Fruit fly (Drosophila melanogaster) whole organism, embryonic: Measurements from ENCODE around the gene Ilp5.

ENCODE experiments used
- Aef1 ChIP-seq: fragments of 200-800 bp; sonication (Bioruptor generic); IDR thresholded peaks from 3 replicates; pipeline ENCODE4 v1.3.6; 2022; ENCODE audit warnings: missing biosample characterization, missing genetic modification characterization
- Antp ChIP-seq: fragments of 200-800 bp; sonication (Bioruptor generic); optimal IDR thresholded peaks from 3 replicates; lab custom pipeline; 2016; ENCODE audit warnings: missing biosample characterization, missing genetic modification characterization
- Bdp1 ChIP-seq: fragments of 200-800 bp; sonication (Bioruptor generic); optimal IDR thresholded peaks from 3 replicates; lab custom pipeline; 2016; ENCODE audit warnings: missing biosample characterization, missing genetic modification characterization
- CG10267 ChIP-seq: fragments of 200-800 bp; sonication (Bioruptor generic); optimal IDR thresholded peaks from 2 replicates; lab custom pipeline; 2018; ENCODE audit warnings: missing biosample characterization, mild to moderate bottlenecking, missing genetic modification characterization, moderate library complexity
- CG10321 ChIP-seq: fragments of 200-800 bp; sonication (Bioruptor generic); IDR thresholded peaks from 2 replicates; pipeline ENCODE4 v1.3.6; 2022; ENCODE audit warnings: missing biosample characterization, missing genetic modification characterization
- CG11560 ChIP-seq: fragments of 200-800 bp; sonication (Bioruptor generic); IDR thresholded peaks from 3 replicates; pipeline ENCODE4 v1.3.6; 2022; ENCODE audit warnings: missing biosample characterization, missing genetic modification characterization
- CG12236 ChIP-seq: fragments of 200-800 bp; sonication (Bioruptor generic); optimal IDR thresholded peaks from 2 replicates; lab custom pipeline; 2016; ENCODE audit warnings: missing biosample characterization, missing genetic modification characterization
- CG14441 ChIP-seq: fragments of 200-800 bp; sonication (Bioruptor generic); IDR thresholded peaks from 2 replicates; pipeline ENCODE4 v1.3.6; 2022; ENCODE audit warnings: missing biosample characterization, missing genetic modification characterization
- CG15269 ChIP-seq: fragments of 200-800 bp; sonication (Bioruptor generic); optimal IDR thresholded peaks from 2 replicates; lab custom pipeline; 2018; ENCODE audit warnings: missing biosample characterization, mild to moderate bottlenecking, missing genetic modification characterization, moderate library complexity
- CG15514 ChIP-seq: fragments of 200-800 bp; sonication (Bioruptor generic); optimal IDR thresholded peaks from 3 replicates; lab custom pipeline; 2017; ENCODE audit warnings: missing biosample characterization, missing genetic modification characterization, mild to moderate bottlenecking, moderate library complexity, missing genetic modification reagents
- CG18764 ChIP-seq: fragments of 200-800 bp; sonication (Bioruptor generic); optimal IDR thresholded peaks from 3 replicates; lab custom pipeline; 2016; ENCODE audit warnings: missing biosample characterization, missing genetic modification characterization
- CG2202 ChIP-seq: fragments of 200-800 bp; sonication (Bioruptor generic); optimal IDR thresholded peaks from 2 replicates; lab custom pipeline; 2018; ENCODE audit warnings: missing biosample characterization, mild to moderate bottlenecking, missing genetic modification characterization
- CG31388 ChIP-seq: fragments of 200-800 bp; sonication (Bioruptor generic); optimal IDR thresholded peaks from 2 replicates; lab custom pipeline; 2016; ENCODE audit warnings: missing biosample characterization, missing genetic modification characterization
- CG4404 ChIP-seq: fragments of 200-800 bp; sonication (Bioruptor generic); IDR thresholded peaks from 2 replicates; pipeline ENCODE4 v1.3.6; 2022; ENCODE audit warnings: missing biosample characterization, missing genetic modification characterization
- CG6175 ChIP-seq: fragments of 200-800 bp; sonication (Bioruptor generic); IDR thresholded peaks from 3 replicates; pipeline ENCODE4 v1.3.6; 2022; ENCODE audit warnings: missing biosample characterization, missing genetic modification characterization
- CG6689 ChIP-seq: fragments of 200-800 bp; sonication (Bioruptor generic); IDR thresholded peaks from 2 replicates; pipeline ENCODE4 v1.3.6; 2022; ENCODE audit warnings: missing biosample characterization, missing genetic modification characterization
- CG7745 ChIP-seq: fragments of 200-800 bp; sonication (Bioruptor generic); optimal IDR thresholded peaks from 2 replicates; lab custom pipeline; 2018; ENCODE audit warnings: missing biosample characterization, mild to moderate bottlenecking, missing genetic modification characterization, moderate library complexity
- CG8765 ChIP-seq: fragments of 200-800 bp; sonication (Bioruptor generic); IDR thresholded peaks from 2 replicates; pipeline ENCODE4 v1.3.6; 2022; ENCODE audit warnings: missing biosample characterization, missing genetic modification characterization
- CG9817 ChIP-seq: fragments of 200-800 bp; sonication (Bioruptor generic); optimal IDR thresholded peaks from 2 replicates; lab custom pipeline; 2018; ENCODE audit warnings: missing biosample characterization, mild to moderate bottlenecking, missing genetic modification characterization, moderate library complexity
- Dek ChIP-seq: fragments of 200-800 bp; sonication (Bioruptor generic); optimal IDR thresholded peaks from 3 replicates; lab custom pipeline; 2019; ENCODE audit warnings: missing biosample characterization, mild to moderate bottlenecking, missing genetic modification characterization, moderate library complexity
- Ets97D ChIP-seq: fragments of 200-800 bp; sonication (Bioruptor generic); optimal IDR thresholded peaks from 3 replicates; lab custom pipeline; 2016; ENCODE audit warnings: missing biosample characterization, missing genetic modification characterization
- HLH4C ChIP-seq: fragments of 200-800 bp; sonication (Bioruptor generic); IDR thresholded peaks from 3 replicates; pipeline ENCODE4 v1.3.6; 2022; ENCODE audit warnings: missing biosample characterization, missing genetic modification characterization; ENCODE audit not compliant: partially characterized antibody
- Hr3 ChIP-seq: fragments of 200-800 bp; sonication (Bioruptor generic); optimal IDR thresholded peaks from 3 replicates; lab custom pipeline; 2016; ENCODE audit warnings: missing biosample characterization, missing genetic modification characterization
- MBD-R2 ChIP-seq: fragments of 200-800 bp; sonication (Bioruptor generic); IDR thresholded peaks from 2 replicates; pipeline ENCODE4 v1.3.6; 2022; ENCODE audit warnings: missing biosample characterization, missing genetic modification characterization
- MESR4 ChIP-seq: fragments of 200-800 bp; sonication (Bioruptor generic); optimal IDR thresholded peaks from 2 replicates; lab custom pipeline; 2018; ENCODE audit warnings: missing biosample characterization, mild to moderate bottlenecking, missing genetic modification characterization, moderate library complexity
- Mrtf ChIP-seq: fragments of 200-800 bp; sonication (Bioruptor generic); IDR thresholded peaks from 3 replicates; pipeline ENCODE4 v1.3.6; 2022; ENCODE audit warnings: missing biosample characterization, missing genetic modification characterization
- NK7.1 ChIP-seq: fragments of 200-800 bp; sonication (Bioruptor generic); optimal IDR thresholded peaks from 3 replicates; lab custom pipeline; 2016; ENCODE audit warnings: missing biosample characterization, missing genetic modification characterization
- Nf-YA ChIP-seq: fragments of 200-800 bp; sonication (Bioruptor generic); IDR thresholded peaks from 2 replicates; pipeline ENCODE4 v1.3.6; 2022; ENCODE audit warnings: missing biosample characterization, missing genetic modification characterization
- Poxn ChIP-seq: fragments of 200-800 bp; sonication (Bioruptor generic); IDR thresholded peaks from 2 replicates; pipeline ENCODE4 v1.3.6; 2022; ENCODE audit warnings: missing biosample characterization, missing genetic modification characterization
- Usf ChIP-seq: fragments of 200-800 bp; sonication (Bioruptor generic); optimal IDR thresholded peaks from 2 replicates; lab custom pipeline; 2017; ENCODE audit warnings: missing genotype, missing biosample characterization, missing genetic modification characterization
- ab ChIP-seq: fragments of 200-800 bp; sonication (Bioruptor generic); optimal IDR thresholded peaks from 2 replicates; lab custom pipeline; 2016; ENCODE audit warnings: missing biosample characterization, missing genetic modification characterization
- aop ChIP-seq: fragments of 200-800 bp; sonication (Bioruptor generic); IDR thresholded peaks from 2 replicates; pipeline ENCODE4 v1.3.6; 2022; ENCODE audit warnings: missing biosample characterization, missing genetic modification characterization
- ato ChIP-seq: fragments of 200-800 bp; sonication (Bioruptor generic); IDR thresholded peaks from 2 replicates; pipeline ENCODE4 v1.3.6; 2022; ENCODE audit warnings: missing biosample characterization, missing genetic modification characterization; ENCODE audit not compliant: partially characterized antibody
- az2 ChIP-seq: fragments of 200-800 bp; sonication (Bioruptor generic); optimal IDR thresholded peaks from 3 replicates; lab custom pipeline; 2016; ENCODE audit warnings: missing biosample characterization, missing genetic modification characterization
- chn ChIP-seq: fragments of 200-800 bp; sonication (Bioruptor generic); optimal IDR thresholded peaks from 2 replicates; lab custom pipeline; 2016; ENCODE audit warnings: missing biosample characterization, missing genetic modification characterization
- corto ChIP-seq: fragments of 200-800 bp; sonication (Bioruptor generic); optimal IDR thresholded peaks from 2 replicates; lab custom pipeline; 2016; ENCODE audit warnings: missing biosample characterization, mild to moderate bottlenecking, missing genetic modification characterization, moderate library complexity
- crp ChIP-seq, 2 experiments: fragments of 200-800 bp; sonication (Bioruptor generic); optimal IDR thresholded peaks; 2 replicates in 1 of 2; 3 replicates in 1 of 2; lab custom pipeline; 2017; ENCODE audit warnings: missing biosample characterization in 2 of 2, missing genetic modification characterization in 2 of 2, mild to moderate bottlenecking in 1 of 2, moderate library complexity in 1 of 2
- fd96Cb ChIP-seq: fragments of 200-800 bp; sonication (Bioruptor generic); optimal IDR thresholded peaks from 2 replicates; lab custom pipeline; 2018; ENCODE audit warnings: missing biosample characterization, mild to moderate bottlenecking, missing genetic modification characterization, moderate library complexity
- gsb-n ChIP-seq: fragments of 200-800 bp; sonication (Bioruptor generic); optimal IDR thresholded peaks from 3 replicates; lab custom pipeline; 2018; ENCODE audit warnings: missing biosample characterization, mild to moderate bottlenecking, missing genetic modification characterization
- ind ChIP-seq: fragments of 200-800 bp; sonication (Bioruptor generic); optimal IDR thresholded peaks from 3 replicates; lab custom pipeline; 2016; ENCODE audit warnings: missing biosample characterization, missing genetic modification characterization
- jigr1 ChIP-seq: fragments of 200-800 bp; sonication (Bioruptor generic); IDR thresholded peaks from 3 replicates; pipeline ENCODE4 v1.3.6; 2022; ENCODE audit warnings: missing biosample characterization, missing genetic modification characterization
- lola ChIP-seq, 3 experiments: fragments of >200 bp in 2 of 3; fragments of 200-800 bp in 1 of 3; sonication (Bioruptor generic) in 1 of 3; optimal IDR thresholded peaks; 2 replicates each; lab custom pipeline; 2017 to 2019; ENCODE audit warnings: missing biosample characterization in 3 of 3, missing genetic modification characterization in 3 of 3, mild to moderate bottlenecking in 1 of 3, moderate library complexity in 1 of 3
- maf-S ChIP-seq: fragments of 200-800 bp; sonication (Bioruptor generic); optimal IDR thresholded peaks from 2 replicates; lab custom pipeline; 2016; ENCODE audit warnings: missing biosample characterization, missing genetic modification characterization
- org-1 ChIP-seq: fragments of 200-800 bp; sonication (Bioruptor generic); optimal IDR thresholded peaks from 2 replicates; lab custom pipeline; 2017; ENCODE audit warnings: missing biosample characterization, missing genetic modification characterization
- otp ChIP-seq: fragments of 200-800 bp; sonication (Bioruptor generic); IDR thresholded peaks from 3 replicates; pipeline ENCODE4, ENCODE4 v1.3.6; 2022; ENCODE audit warnings: missing biosample characterization, missing genetic modification characterization
- pb ChIP-seq: fragments of 200-800 bp; sonication (Bioruptor generic); optimal IDR thresholded peaks from 3 replicates; lab custom pipeline; 2016; ENCODE audit warnings: missing biosample characterization, missing genetic modification characterization
- pho ChIP-seq: fragments of 200-800 bp; sonication (Bioruptor generic); optimal IDR thresholded peaks from 2 replicates; lab custom pipeline; 2016; ENCODE audit warnings: missing biosample characterization, missing genetic modification characterization
- prd ChIP-seq, 3 experiments: fragments of >200 bp in 2 of 3; fragments of 200-800 bp in 1 of 3; sonication (Bioruptor generic) in 1 of 3; optimal IDR thresholded peaks in 2 of 3; IDR thresholded peaks in 1 of 3; 2 replicates in 2 of 3; 3 replicates in 1 of 3; pipeline versions ENCODE4 v1.3.6 to Lab custom; 2017 to 2022; ENCODE audit warnings: missing biosample characterization in 1 of 3, missing genetic modification characterization in 1 of 3
- sob ChIP-seq: fragments of 200-800 bp; sonication (Bioruptor generic); IDR thresholded peaks from 2 replicates; pipeline ENCODE4 v1.3.6; 2022; ENCODE audit warnings: missing biosample characterization, missing genetic modification characterization
- trem ChIP-seq: fragments of 200-800 bp; optimal IDR thresholded peaks from 3 replicates; lab custom pipeline; 2019; ENCODE audit warnings: missing biosample characterization, mild to moderate bottlenecking, missing genetic modification characterization, moderate library complexity
- wek ChIP-seq: fragments of 200-800 bp; sonication (Bioruptor generic); optimal IDR thresholded peaks from 3 replicates; lab custom pipeline; 2018; ENCODE audit warnings: missing biosample characterization, mild to moderate bottlenecking, missing genetic modification characterization, moderate library complexity

Gene Ilp5

DNA sequence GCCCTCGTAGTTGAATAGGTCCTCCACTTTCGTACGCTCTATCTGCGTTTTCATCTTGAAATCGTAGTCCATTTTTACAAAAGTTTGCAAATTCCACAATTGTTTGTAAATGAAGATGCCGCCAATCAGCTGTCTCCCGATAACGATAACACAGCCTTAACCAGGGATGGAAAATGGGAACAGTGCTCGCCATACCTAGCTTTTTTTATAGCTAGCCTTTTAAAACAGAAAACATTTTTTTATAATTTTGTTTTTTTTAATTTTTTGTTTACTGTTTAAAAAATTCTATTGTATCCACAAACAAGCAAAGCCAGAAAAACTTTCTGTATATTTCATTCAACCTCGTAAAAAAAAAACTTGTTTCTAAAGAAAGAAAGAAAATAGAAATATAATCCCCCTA lies 14.8 kb upstream of the Ilp5 start, which contains the start of gene Cdk8 (continued):
- TF ChIP-seq CG6175 (GFP tag; lab: Robert Waterston, UW) (no peak), ato (GFP tag; lab: Robert Waterston, UW) (no peak), Antp (GFP tag; lab: Kevin White, UChicago) (no peak), org-1 (GFP tag; lab: Kevin White, UChicago) (no peak), pb (GFP tag; lab: Kevin White, UChicago) (no peak), CG6689 (GFP tag; lab: Robert Waterston, UW) (no peak), MESR4 (GFP tag; lab: Kevin White, UChicago) (peak; percentile 26), crp (GFP tag; optimal IDR thresholded peaks at IDR 0.05; lab: Kevin White, UChicago) (peak; percentile 68 to 92), CG31388 (GFP tag; lab: Kevin White, UChicago) (no peak), pho (peak; percentile 41), wek (GFP tag; lab: Kevin White, UChicago) (no peak), Dek (tag; lab: Kevin White, UChicago) (peak; percentile 24), maf-S (GFP tag; lab: Kevin White, UChicago) (no peak), CG9817 (peak; percentile 34), Ets97D (no peak), CG14441 (GFP tag; lab: Robert Waterston, UW) (no peak), CG10267 (peak; percentile 43), CG11560 (tag; lab: Robert Waterston, UW) (no peak), MBD-R2 (peak; percentile 92), corto (no peak), CG2202 (no peak), Poxn (GFP tag; lab: Robert Waterston, UW) (no peak), sob (no peak), NK7.1 (no peak), CG15269 (tag; lab: Kevin White, UChicago) (peak; percentile 52), fd96Cb (tag; lab: Kevin White, UChicago) (peak; percentile 14), gsb-n (tag; lab: Kevin White, UChicago) (no peak), Bdp1 (no peak), Usf (GFP tag; lab: Kevin White, UChicago) (no peak), CG10321 (GFP tag; lab: Robert Waterston, UW) (no peak), trem (tag; lab: Kevin White, UChicago) (peak; percentile 13), aop (GFP tag; lab: Robert Waterston, UW) (no peak), CG12236 (no peak), Nf-YA (no peak), CG7745 (tag; lab: Kevin White, UChicago) (no peak), CG8765 (no peak), Hr3 (peak; percentile 30), jigr1 (GFP tag; lab: Robert Waterston, UW) (no peak; the same call in 2 of the 3 replicates), Aef1 (GFP tag; lab: Robert Waterston, UW) (no peak; the same call in 2 of the 3 replicates), prd (optimal IDR thresholded peaks at IDR 0.05; lab: Kevin White, UChicago) (no peak), prd (GFP tag; IDR thresholded peaks at IDR 0.05; lab: Robert Waterston, UW) (peak; percentile 40; the same call in 1 of the 3 replicates), ind (GFP tag; lab: Kevin White, UChicago) (peak; percentile 49), Mrtf (GFP tag; lab: Robert Waterston, UW) (no peak), chn (GFP tag; lab: Kevin White, UChicago) (peak; percentile 9), CG15514 (GFP tag; lab: Kevin White, UChicago) (peak; percentile 39), az2 (GFP tag; lab: Kevin White, UChicago) (no peak), HLH4C (GFP tag; lab: Robert Waterston, UW) (no peak), CG18764 (GFP tag; lab: Kevin White, UChicago) (peak; percentile 26), ab (GFP tag; lab: Kevin White, UChicago) (no peak), CG4404 (GFP tag; lab: Robert Waterston, UW) (no peak), otp (no peak), lola (GFP tag; optimal IDR thresholded peaks at IDR 0.05; lab: Kevin White, UChicago) (no peak)
